Fruit fly (Drosophila melanogaster) whole organism, wandering third instar larva: ENCODE measurements around the gene CG32440.

Source experiments
- CG32264 ChIP-seq: fragments of 200-800 bp; sonication (Bioruptor generic); optimal IDR thresholded peaks from 2 replicates; lab custom pipeline; 2016; ENCODE audit warnings: missing biosample characterization, missing genetic modification characterization
- CrebA ChIP-seq: fragments of 200-800 bp; sonication (Bioruptor generic); optimal IDR thresholded peaks from 2 replicates; lab custom pipeline; 2016; ENCODE audit warnings: missing biosample characterization, mild to moderate bottlenecking, missing genetic modification characterization, borderline replicate concordance
- Dfd ChIP-seq: fragments of >200 bp; optimal IDR thresholded peaks from 2 replicates; lab custom pipeline; 2017; ENCODE audit warnings: missing biosample characterization, missing genetic modification characterization
- GATAd ChIP-seq: sonication (Bioruptor generic); optimal IDR thresholded peaks from 2 replicates; lab custom pipeline; 2016; ENCODE audit warnings: missing biosample characterization, missing genetic modification characterization
- HLH106 ChIP-seq: fragments of 200-800 bp; optimal IDR thresholded peaks from 3 replicates; lab custom pipeline; 2019; ENCODE audit warnings: missing biosample characterization, mild to moderate bottlenecking, missing genetic modification characterization, moderate library complexity
- Hr78 ChIP-seq: fragments of >200 bp; optimal IDR thresholded peaks from 2 replicates; lab custom pipeline; 2017; ENCODE audit warnings: missing biosample characterization, missing genetic modification characterization
- Hr83 ChIP-seq: fragments of 200-300 bp; sonication (Bioruptor generic); optimal IDR thresholded peaks from 2 replicates; lab custom pipeline; 2016; ENCODE audit warnings: missing biosample characterization, mild to moderate bottlenecking, missing genetic modification characterization, moderate library complexity; ENCODE audit not compliant: poor library complexity, severe bottlenecking
- Mio ChIP-seq: sonication (Bioruptor generic); optimal IDR thresholded peaks from 2 replicates; lab custom pipeline; 2016; ENCODE audit warnings: missing biosample characterization, missing genetic modification characterization
- OdsH ChIP-seq: fragments of 200-800 bp; sonication (Bioruptor generic); optimal IDR thresholded peaks from 2 replicates; lab custom pipeline; 2016; ENCODE audit warnings: missing biosample characterization, mild to moderate bottlenecking, missing genetic modification characterization
- Sp1 ChIP-seq: fragments of 200-800 bp; sonication (Bioruptor generic); optimal IDR thresholded peaks from 3 replicates; lab custom pipeline; 2019; ENCODE audit warnings: missing biosample characterization, mild to moderate bottlenecking, missing genetic modification characterization, moderate library complexity
- Vsx2 ChIP-seq: fragments of 200-300, 225-300 bp; sonication (Bioruptor generic); optimal IDR thresholded peaks from 2 replicates; lab custom pipeline; 2018; ENCODE audit warnings: missing biosample characterization, missing genetic modification characterization; ENCODE audit not compliant: partially characterized antibody
- br ChIP-seq: fragments of 200-800 bp; sonication (Bioruptor generic); optimal IDR thresholded peaks from 2 replicates; lab custom pipeline; 2016; ENCODE audit warnings: missing biosample characterization, missing genetic modification characterization
- brk ChIP-seq: fragments of 200-800 bp; sonication (Bioruptor generic); optimal IDR thresholded peaks from 2 replicates; lab custom pipeline; 2016; ENCODE audit warnings: missing biosample characterization, mild to moderate bottlenecking, missing genetic modification characterization
- dl ChIP-seq, 2 experiments: fragments of 175-275, 200-275 bp in 1 of 2; fragments of 200-275 bp in 1 of 2; sonication (Bioruptor generic); optimal IDR thresholded peaks; lab custom pipeline; 2018; ENCODE audit warnings: mild to moderate bottlenecking in 2 of 2, missing biosample characterization in 2 of 2, missing genetic modification characterization in 2 of 2, moderate library complexity in 2 of 2; ENCODE audit not compliant: partially characterized antibody in 2 of 2, insufficient read depth in 1 of 2
- dmrt93B ChIP-seq: fragments of 200-800 bp; sonication (Bioruptor generic); optimal IDR thresholded peaks from 2 replicates; lab custom pipeline; 2018; ENCODE audit warnings: missing biosample characterization, mild to moderate bottlenecking, missing genetic modification characterization
- dsf ChIP-seq: sonication (Bioruptor generic); optimal IDR thresholded peaks from 2 replicates; lab custom pipeline; 2016; ENCODE audit warnings: missing biosample characterization, missing genetic modification characterization, borderline replicate concordance
- ey ChIP-seq: fragments of 200-800 bp; sonication (Bioruptor generic); optimal IDR thresholded peaks from 2 replicates; lab custom pipeline; 2016; ENCODE audit warnings: missing biosample characterization, missing genetic modification characterization
- foxo ChIP-seq, 2 experiments: fragments of 200-800 bp; sonication (Bioruptor generic); optimal IDR thresholded peaks; 2 replicates in 1 of 2; 3 replicates in 1 of 2; lab custom pipeline; 2016 to 2017; ENCODE audit warnings: missing biosample characterization in 2 of 2, missing genetic modification characterization in 2 of 2
- fru ChIP-seq: fragments of 200-800 bp; sonication (Bioruptor generic); optimal IDR thresholded peaks from 3 replicates; lab custom pipeline; 2016; ENCODE audit warnings: missing biosample characterization, mild to moderate bottlenecking, missing genetic modification characterization
- h ChIP-seq: fragments of 200-800 bp; sonication (Bioruptor generic); optimal IDR thresholded peaks from 3 replicates; lab custom pipeline; 2016; ENCODE audit warnings: missing biosample characterization, mild to moderate bottlenecking, missing genetic modification characterization
- jim ChIP-seq: fragments of 175-275, 200-325 bp; sonication (Bioruptor generic); optimal IDR thresholded peaks from 2 replicates; lab custom pipeline; 2016; ENCODE audit warnings: missing biosample characterization, mild to moderate bottlenecking, missing genetic modification characterization
- lola ChIP-seq: fragments of >200 bp; optimal IDR thresholded peaks from 2 replicates; lab custom pipeline; 2017; ENCODE audit warnings: missing biosample characterization, missing genetic modification characterization
- pan ChIP-seq: fragments of >200 bp; optimal IDR thresholded peaks from 2 replicates; lab custom pipeline; 2017
- psq ChIP-seq: fragments of 200-800 bp; sonication (Bioruptor generic); optimal IDR thresholded peaks from 3 replicates; lab custom pipeline; 2017; ENCODE audit warnings: missing biosample characterization, mild to moderate bottlenecking, missing genetic modification characterization, moderate library complexity
- rgr ChIP-seq: fragments of 200-800 bp; sonication (Bioruptor generic); optimal IDR thresholded peaks from 3 replicates; lab custom pipeline; 2016; ENCODE audit warnings: missing biosample characterization, mild to moderate bottlenecking, missing genetic modification characterization
- sage ChIP-seq: fragments of 200-800 bp; sonication (Bioruptor generic); optimal IDR thresholded peaks from 2 replicates; lab custom pipeline; 2016; ENCODE audit warnings: missing biosample characterization, mild to moderate bottlenecking, missing genetic modification characterization
- sv ChIP-seq: fragments of 200-800 bp; sonication (Bioruptor generic); optimal IDR thresholded peaks from 3 replicates; lab custom pipeline; 2016; ENCODE audit warnings: missing biosample characterization, missing genetic modification characterization
- usp ChIP-seq: fragments of >200 bp; optimal IDR thresholded peaks from 2 replicates; lab custom pipeline; 2017; ENCODE audit warnings: missing biosample characterization, missing genetic modification characterization
- woc ChIP-seq: sonication (Bioruptor generic); optimal IDR thresholded peaks from 2 replicates; lab custom pipeline; 2016; ENCODE audit warnings: missing biosample characterization, mild to moderate bottlenecking, missing genetic modification characterization

CG32440 gene

DNA sequence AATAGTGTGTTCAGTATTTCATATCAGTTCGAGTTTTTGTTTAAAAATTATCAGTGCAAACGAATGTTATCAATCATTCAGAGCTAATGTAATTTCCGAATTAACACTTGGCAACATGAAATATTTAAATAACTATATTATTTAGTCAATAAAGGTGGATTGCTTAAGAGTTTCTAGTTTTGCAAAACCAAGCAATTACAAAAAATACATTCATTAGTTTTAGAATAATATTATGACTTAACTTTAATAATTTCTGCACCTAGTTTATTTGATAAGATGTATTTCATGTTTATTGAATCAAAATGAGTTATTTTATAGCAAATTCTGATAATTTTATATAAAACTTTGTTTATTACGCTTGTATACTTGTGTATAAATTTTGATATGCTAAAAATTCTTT, 23.5 kb downstream of the CG32440 start:
- TF ChIP-seq psq: no peak
- TF ChIP-seq rgr (GFP tag; lab: Kevin White, UChicago): no peak
- no peak for TF ChIP-seq GATAd (GFP tag; lab: Kevin White, UChicago)
- TF ChIP-seq CG32264 (GFP tag; lab: Kevin White, UChicago): no peak
- TF ChIP-seq foxo (GFP tag; optimal IDR thresholded peaks at IDR 0.05; lab: Kevin White, UChicago): peak in 1 of 2 experiments; percentile 1
- TF ChIP-seq h (GFP tag; lab: Kevin White, UChicago): no peak

dm6 chr3L:21385699-21386098, 25.7 kb downstream of the CG32440 start:
- TF ChIP-seq pan (no peak), sage (GFP tag; lab: Kevin White, UChicago) (no peak), OdsH (peak; percentile 21), HLH106 (tag; lab: Kevin White, UChicago) (peak; percentile 33), fru (GFP tag; lab: Kevin White, UChicago) (peak; percentile 28), h (GFP tag; lab: Kevin White, UChicago) (peak; percentile 26), rgr (GFP tag; lab: Kevin White, UChicago) (peak; percentile 42), foxo (GFP tag; optimal IDR thresholded peaks at IDR 0.05; lab: Kevin White, UChicago) (peak in 1 of 2 experiments; percentile 52)
- TF ChIP-seq, all 38 proteins: peak for 6

dm6 chr3L:21386917-21387316, 26.9 kb downstream of the CG32440 start:
- TF ChIP-seq woc (GFP tag; lab: Kevin White, UChicago) (no peak), lola (no peak), br (GFP tag; lab: Kevin White, UChicago) (no peak), sage (GFP tag; lab: Kevin White, UChicago) (no peak)

DNA sequence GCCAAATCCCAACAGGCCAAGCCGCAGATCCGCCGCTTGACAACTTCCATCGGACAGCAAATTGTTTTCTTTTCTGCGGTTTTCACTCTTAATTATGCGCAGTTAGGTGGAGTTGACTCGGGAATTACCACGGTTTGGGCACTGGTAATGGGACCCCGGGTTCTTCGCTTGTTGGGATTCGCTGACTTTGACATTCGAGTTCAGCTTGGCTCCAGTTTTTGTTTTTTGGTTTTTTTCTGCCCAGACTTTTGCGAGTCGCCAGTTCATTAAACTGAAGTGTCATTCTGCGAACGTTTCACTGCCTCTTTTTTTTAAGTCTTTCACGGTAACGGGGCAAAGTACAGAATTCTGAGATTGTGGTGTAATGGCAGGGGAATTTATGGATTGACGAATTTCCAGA, 28.8 kb downstream of the CG32440 start:
- TF ChIP-seq Dfd: peak; percentile 0
- TF ChIP-seq Hr83: no peak

DNA sequence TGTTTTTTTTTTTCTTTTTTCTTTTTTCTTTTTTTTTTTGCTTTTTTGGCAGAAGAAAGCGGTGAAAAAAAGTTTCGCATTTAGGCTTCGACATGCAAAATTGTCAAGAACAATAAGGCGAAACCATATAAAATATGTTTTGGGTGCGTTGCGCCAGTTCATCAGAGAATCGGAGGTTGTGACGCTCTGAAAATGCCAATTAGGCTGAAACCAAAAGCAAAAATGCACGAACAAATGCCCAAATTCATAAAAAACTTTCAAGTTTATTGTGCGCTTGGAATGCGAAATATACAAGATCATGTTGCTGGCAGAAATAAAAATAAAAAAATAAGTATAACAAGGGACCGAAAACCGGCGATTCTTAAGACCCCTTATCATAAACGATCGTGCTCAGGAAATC, 29.8 kb downstream of the CG32440 start:
- TF ChIP-seq OdsH (no peak), woc (GFP tag; lab: Kevin White, UChicago) (no peak), Hr83 (no peak), Vsx2 (GFP tag; lab: Kevin White, UChicago) (no peak), dsf (GFP tag; lab: Kevin White, UChicago) (no peak), Mio (no peak), sv (GFP tag; lab: Kevin White, UChicago) (no peak), rgr (GFP tag; lab: Kevin White, UChicago) (no peak), Sp1 (GFP tag; lab: Kevin White, UChicago) (no peak), jim (GFP tag; lab: Kevin White, UChicago) (peak; percentile 17), foxo (GFP tag; optimal IDR thresholded peaks at IDR 0.05; lab: Kevin White, UChicago) (no peak), Dfd (no peak), br (GFP tag; lab: Kevin White, UChicago) (no peak), HLH106 (tag; lab: Kevin White, UChicago) (no peak), ey (no peak), CG32264 (GFP tag; lab: Kevin White, UChicago) (no peak), usp (GFP tag; lab: Kevin White, UChicago) (no peak), dmrt93B (GFP tag; lab: Kevin White, UChicago) (no peak), sage (GFP tag; lab: Kevin White, UChicago) (no peak), Hr78 (GFP tag; lab: Kevin White, UChicago) (no peak), fru (GFP tag; lab: Kevin White, UChicago) (peak; percentile 9), brk (GFP tag; lab: Kevin White, UChicago) (no peak), CrebA (GFP tag; lab: Kevin White, UChicago) (peak; percentile 39), psq (peak; percentile 20)

DNA sequence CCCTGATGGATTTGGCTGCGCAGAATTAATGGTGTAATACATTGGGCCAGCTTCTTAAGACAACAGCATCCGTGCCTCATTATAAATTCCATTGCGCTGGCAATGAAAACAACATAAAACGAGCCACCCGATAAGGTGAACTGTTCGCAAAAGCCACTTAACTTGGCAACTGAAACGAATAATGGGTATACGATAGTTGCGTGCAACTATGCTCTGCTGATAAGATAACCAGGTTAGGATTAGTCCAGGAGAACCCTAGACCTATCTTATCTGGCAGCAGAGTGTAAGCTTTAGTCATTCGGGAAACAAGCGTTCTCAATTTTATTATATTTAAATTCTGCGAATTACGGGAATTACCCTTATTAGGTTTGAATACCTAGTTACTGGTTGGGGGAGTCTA, 30.5 kb downstream of the CG32440 start:
- no peak for TF ChIP-seq dl (GFP tag; optimal IDR thresholded peaks at IDR 0.05; lab: Kevin White, UChicago; ENCODE audit: insufficient read depth in 1 of 2, partially characterized antibody in 2 of 2)
